Fruit fly (Drosophila melanogaster) whole organism, embryonic: Measurements from ENCODE around the gene Mcm5.

Experiments used
- C15 ChIP-seq: fragments of 200-800 bp; sonication (Bioruptor generic); IDR thresholded peaks from 3 replicates; pipeline ENCODE4 v1.3.6; 2022; ENCODE audit warnings: missing biosample characterization, missing genetic modification characterization
- CG10274 ChIP-seq: fragments of 200-800 bp; sonication (Bioruptor generic); optimal IDR thresholded peaks from 3 replicates; lab custom pipeline; 2017; ENCODE audit warnings: missing biosample characterization, mild to moderate bottlenecking, missing genetic modification characterization
- CG10654 ChIP-seq: fragments of 200-800 bp; sonication (Bioruptor generic); optimal IDR thresholded peaks from 2 replicates; lab custom pipeline; 2016; ENCODE audit warnings: missing biosample characterization, missing genetic modification characterization
- CG11695 ChIP-seq: fragments of 200-800 bp; sonication (Bioruptor generic); IDR thresholded peaks from 3 replicates; pipeline ENCODE4 v1.3.6; 2022; ENCODE audit warnings: missing biosample characterization, missing genetic modification characterization
- CG12744 ChIP-seq: fragments of 200-800 bp; sonication (Bioruptor generic); optimal IDR thresholded peaks from 2 replicates; lab custom pipeline; 2016; ENCODE audit warnings: missing biosample characterization, missing genetic modification characterization
- CG12769 ChIP-seq: fragments of 200-800 bp; sonication (Bioruptor generic); optimal IDR thresholded peaks from 2 replicates; lab custom pipeline; 2019; ENCODE audit warnings: missing biosample characterization, mild to moderate bottlenecking, missing genetic modification characterization, moderate library complexity
- CG14050 ChIP-seq: fragments of 200-800 bp; sonication (Bioruptor generic); IDR thresholded peaks from 3 replicates; pipeline ENCODE4 v1.3.6; 2022; ENCODE audit warnings: missing biosample characterization, missing genetic modification characterization
- CG14667 ChIP-seq: fragments of 200-800 bp; sonication (Bioruptor generic); IDR thresholded peaks from 2 replicates; pipeline ENCODE4 v1.3.6; 2022; ENCODE audit warnings: missing biosample characterization, missing genetic modification characterization
- CG14710 ChIP-seq: fragments of 200-800 bp; sonication (Bioruptor generic); optimal IDR thresholded peaks from 3 replicates; lab custom pipeline; 2019; ENCODE audit warnings: missing biosample characterization, mild to moderate bottlenecking, missing genetic modification characterization, moderate library complexity
- CG15479 ChIP-seq: fragments of 200-800 bp; sonication (Bioruptor generic); optimal IDR thresholded peaks from 3 replicates; lab custom pipeline; 2019; ENCODE audit warnings: missing biosample characterization, mild to moderate bottlenecking, missing genetic modification characterization, moderate library complexity
- CG1792 ChIP-seq: fragments of 200-800 bp; sonication (Bioruptor generic); optimal IDR thresholded peaks from 2 replicates; lab custom pipeline; 2016; ENCODE audit warnings: missing biosample characterization, missing genetic modification characterization
- CG18764 ChIP-seq: fragments of 200-800 bp; sonication (Bioruptor generic); optimal IDR thresholded peaks from 3 replicates; lab custom pipeline; 2016; ENCODE audit warnings: missing biosample characterization, missing genetic modification characterization
- CG2199 ChIP-seq: fragments of 200-800 bp; sonication (Bioruptor generic); IDR thresholded peaks from 3 replicates; pipeline ENCODE4 v1.3.6; 2022; ENCODE audit warnings: missing biosample characterization, missing genetic modification characterization
- CG31365 ChIP-seq: fragments of 200-800 bp; sonication (Bioruptor generic); optimal IDR thresholded peaks from 2 replicates; lab custom pipeline; 2018; ENCODE audit warnings: missing biosample characterization, mild to moderate bottlenecking, missing genetic modification characterization
- CG3407 ChIP-seq: fragments of 200-800 bp; sonication (Bioruptor generic); optimal IDR thresholded peaks from 2 replicates; lab custom pipeline; 2018; ENCODE audit warnings: missing biosample characterization, mild to moderate bottlenecking, missing genetic modification characterization
- CG34224 ChIP-seq: fragments of 200-800 bp; sonication (Bioruptor generic); IDR thresholded peaks from 3 replicates; pipeline ENCODE4 v1.3.6; 2022; ENCODE audit warnings: missing biosample characterization, missing genetic modification characterization; ENCODE audit not compliant: partially characterized antibody
- CG5180 ChIP-seq: fragments of 200-800 bp; sonication (Bioruptor generic); optimal IDR thresholded peaks from 3 replicates; lab custom pipeline; 2017; ENCODE audit warnings: missing biosample characterization, missing genetic modification characterization, mild to moderate bottlenecking, moderate library complexity, missing genetic modification reagents
- CG6654 ChIP-seq: fragments of 200-800 bp; sonication (Bioruptor generic); optimal IDR thresholded peaks from 2 replicates; lab custom pipeline; 2017; ENCODE audit warnings: missing biosample characterization, mild to moderate bottlenecking, missing genetic modification characterization
- CG9437 ChIP-seq: fragments of 200-800 bp; sonication (Bioruptor generic); optimal IDR thresholded peaks from 2 replicates; lab custom pipeline; 2018; ENCODE audit warnings: missing biosample characterization, mild to moderate bottlenecking, missing genetic modification characterization
- D ChIP-seq, 2 experiments: fragments of 200-800 bp in 1 of 2; fragments of >200 bp in 1 of 2; sonication (Bioruptor generic) in 1 of 2; optimal IDR thresholded peaks; 2 replicates in 1 of 2; 3 replicates in 1 of 2; lab custom pipeline; 2017; ENCODE audit warnings: mild to moderate bottlenecking in 1 of 2, missing biosample characterization in 1 of 2, missing genetic modification characterization in 1 of 2, missing genetic modification reagents in 1 of 2
- Ets65A ChIP-seq: fragments of 200-800 bp; sonication (Bioruptor generic); peaks from one replicate; lab custom pipeline; 2016; ENCODE audit warnings: missing biosample characterization, missing genetic modification characterization
- GATAe ChIP-seq: fragments of 200-800 bp; sonication (Bioruptor generic); conservative IDR thresholded peaks from 2 replicates; pipeline ENCODE4 v1.3.6; 2022; ENCODE audit warnings: missing biosample characterization, missing genetic modification characterization
- HLH54F ChIP-seq: fragments of 200-800 bp; sonication (Bioruptor generic); optimal IDR thresholded peaks from 3 replicates; lab custom pipeline; 2016; ENCODE audit warnings: missing biosample characterization, missing genetic modification characterization
- Hr78 ChIP-seq, 2 experiments: fragments of 200-800 bp in 1 of 2; fragments of >200 bp in 1 of 2; sonication (Bioruptor generic) in 1 of 2; optimal IDR thresholded peaks; 2 replicates each; lab custom pipeline; 2017 to 2019; ENCODE audit warnings: missing biosample characterization in 2 of 2, missing genetic modification characterization in 2 of 2, mild to moderate bottlenecking in 1 of 2, moderate library complexity in 1 of 2
- Mad ChIP-seq: fragments of 200-800 bp; sonication (Bioruptor generic); optimal IDR thresholded peaks from 2 replicates; lab custom pipeline; 2016; ENCODE audit warnings: missing biosample characterization, missing genetic modification characterization
- Pdp1 ChIP-seq, 2 experiments: fragments of 200-800 bp; sonication (Bioruptor generic); optimal IDR thresholded peaks; 3 replicates each; lab custom pipeline; 2016; ENCODE audit warnings: missing biosample characterization in 2 of 2, missing genetic modification characterization in 2 of 2, mild to moderate bottlenecking in 1 of 2, moderate library complexity in 1 of 2
- Rx ChIP-seq: fragments of 200-800 bp; sonication (Bioruptor generic); IDR thresholded peaks from 2 replicates; pipeline ENCODE4 v1.3.6; 2022; ENCODE audit warnings: missing biosample characterization, missing genetic modification characterization
- Trl ChIP-seq, 3 experiments: fragments of >200 bp in 2 of 3; fragments of 200-800 bp in 1 of 3; sonication (Bioruptor generic) in 1 of 3; optimal IDR thresholded peaks; 2 replicates in 1 of 3; 3 replicates in 2 of 3; lab custom pipeline; 2016 to 2017; ENCODE audit warnings: missing biosample characterization in 1 of 3, missing genetic modification characterization in 1 of 3
- bbx ChIP-seq: fragments of 200-800 bp; sonication (Bioruptor generic); IDR thresholded peaks from 2 replicates; pipeline ENCODE4 v1.3.6; 2022; ENCODE audit warnings: missing biosample characterization, missing genetic modification characterization; ENCODE audit not compliant: partially characterized antibody
- ftz-f1 ChIP-seq: fragments of 200-800 bp; sonication (Bioruptor generic); optimal IDR thresholded peaks from 2 replicates; lab custom pipeline; 2016; ENCODE audit warnings: missing biosample characterization, missing genetic modification characterization
- gfzf ChIP-seq: fragments of 200-800 bp; sonication (Bioruptor generic); optimal IDR thresholded peaks from 2 replicates; lab custom pipeline; 2016; ENCODE audit warnings: missing biosample characterization, mild to moderate bottlenecking, missing genetic modification characterization, moderate library complexity
- nau ChIP-seq: fragments of 200-800 bp; sonication (Bioruptor generic); optimal IDR thresholded peaks from 3 replicates; lab custom pipeline; 2017; ENCODE audit warnings: missing biosample characterization, mild to moderate bottlenecking, missing genetic modification characterization, missing genetic modification reagents
- prd ChIP-seq, 3 experiments: fragments of >200 bp in 2 of 3; fragments of 200-800 bp in 1 of 3; sonication (Bioruptor generic) in 1 of 3; optimal IDR thresholded peaks in 2 of 3; IDR thresholded peaks in 1 of 3; 2 replicates in 2 of 3; 3 replicates in 1 of 3; pipeline versions ENCODE4 v1.3.6 to Lab custom; 2017 to 2022; ENCODE audit warnings: missing biosample characterization in 1 of 3, missing genetic modification characterization in 1 of 3
- sd ChIP-seq: fragments of 200-800 bp; sonication (Bioruptor generic); optimal IDR thresholded peaks from 3 replicates; lab custom pipeline; 2018; ENCODE audit warnings: missing biosample characterization, mild to moderate bottlenecking, missing genetic modification characterization, moderate library complexity
- sr ChIP-seq: fragments of 200-800 bp; sonication (Bioruptor generic); IDR thresholded peaks from 3 replicates; pipeline ENCODE4 v1.3.6; 2022; ENCODE audit warnings: missing biosample characterization, missing genetic modification characterization
- unpg ChIP-seq: fragments of 200-800 bp; sonication (Bioruptor generic); optimal IDR thresholded peaks from 3 replicates; lab custom pipeline; 2018; ENCODE audit warnings: missing biosample characterization, mild to moderate bottlenecking, missing genetic modification characterization, moderate library complexity
- wdn ChIP-seq: fragments of 200-800 bp; sonication (Bioruptor generic); IDR thresholded peaks from 2 replicates; pipeline ENCODE4 v1.3.6; 2022; ENCODE audit warnings: missing biosample characterization, missing genetic modification characterization
- wor ChIP-seq: fragments of 200-800 bp; sonication (Bioruptor generic); IDR thresholded peaks from 2 replicates; pipeline ENCODE4 v1.3.6; 2022; ENCODE audit warnings: missing biosample characterization, missing genetic modification characterization
- zen ChIP-seq: fragments of 200-800 bp; sonication (Bioruptor generic); optimal IDR thresholded peaks from 3 replicates; lab custom pipeline; 2018; ENCODE audit warnings: missing biosample characterization, mild to moderate bottlenecking, missing genetic modification characterization, moderate library complexity

Gene Mcm5

DNA sequence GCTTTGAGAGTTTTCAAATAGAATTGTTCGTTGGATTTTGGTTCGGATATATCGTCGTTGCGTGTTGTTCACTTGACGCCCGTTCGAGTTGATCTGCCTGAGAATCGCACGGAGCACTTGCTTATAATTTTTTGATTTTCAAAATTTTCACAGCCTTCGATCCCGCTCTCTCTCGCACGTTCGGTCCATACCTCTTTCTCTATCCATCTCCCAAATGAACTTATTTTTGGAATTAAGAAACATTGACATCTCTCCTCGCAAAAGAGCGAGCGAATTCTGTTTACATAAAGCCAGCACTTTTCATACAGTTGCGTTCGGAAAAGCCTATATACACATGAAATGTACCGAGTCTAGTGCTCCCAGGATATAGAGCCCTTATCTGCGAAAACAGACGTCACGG, 11.1 kb upstream of the Mcm5 start, which contains the start of the genes CG45076, CG45078 and fau:
CG45076 (minus strand) TSS at position 101 of the 400 bp plus-strand sequence.
CG45078 (minus strand) TSS at position 101 of the 400 bp plus-strand sequence.
fau (minus strand) TSS at position 101 of the 400 bp plus-strand sequence.
- TF ChIP-seq C15: 0 out of 3 replicates have a peak, but pooled peaks have one; percentile 52
- 0 out of 3 replicates have a peak, but pooled peaks have one; percentile 27 for TF ChIP-seq CG34224
- no peak for TF ChIP-seq CG12744
- TF ChIP-seq CG11695 (GFP tag; lab: Robert Waterston, UW): 0 out of 3 replicates have a peak, but pooled peaks have one; percentile 7
- no peak for TF ChIP-seq nau
- TF ChIP-seq Pdp1 (GFP tag; optimal IDR thresholded peaks at IDR 0.05; lab: Kevin White, UChicago): peak in 1 of 2 experiments; percentile 47
- peak; percentile 33 for TF ChIP-seq CG12769 (tag; lab: Kevin White, UChicago)
- peak in 1 of 2 experiments; percentile 42 for TF ChIP-seq Trl (optimal IDR thresholded peaks at IDR 0.05; lab: Kevin White, UChicago)
- TF ChIP-seq Trl (GFP tag; optimal IDR thresholded peaks at IDR 0.05; lab: Kevin White, UChicago): no peak
- TF ChIP-seq CG2199 (GFP tag; lab: Robert Waterston, UW): 0 out of 3 replicates have a peak, but pooled peaks have one; percentile 11
- TF ChIP-seq Hr78 (GFP tag; optimal IDR thresholded peaks at IDR 0.05; lab: Kevin White, UChicago): no peak
- TF ChIP-seq, all 482 proteins: peak for 7

DNA sequence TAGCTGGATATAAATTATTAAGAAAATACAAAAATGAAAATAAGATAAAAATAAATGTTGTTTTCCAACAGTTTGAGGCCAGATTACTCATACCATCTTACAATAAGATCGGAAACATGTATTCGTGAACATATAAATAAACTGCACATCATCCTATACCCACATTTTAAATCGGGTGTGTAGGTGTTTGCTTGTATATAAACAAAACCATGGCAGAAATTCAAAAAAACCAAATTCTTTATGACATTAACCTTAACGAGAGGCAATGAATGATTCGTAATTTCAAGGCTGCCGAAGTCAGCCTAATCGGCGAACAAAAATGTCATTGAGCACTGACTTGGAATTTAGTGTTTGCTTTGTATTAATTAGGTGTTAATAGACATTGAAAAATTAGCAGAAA, 10.2 kb upstream of the Mcm5 start:
- peak; percentile 38 for TF ChIP-seq ftz-f1 (GFP tag; lab: Kevin White, UChicago)
- TF ChIP-seq CG3407 (GFP tag; lab: Kevin White, UChicago): no peak
- peak; percentile 83; the same call in 2 of the 3 replicates for TF ChIP-seq sr (GFP tag; lab: Robert Waterston, UW)
- TF ChIP-seq sd (tag; lab: Kevin White, UChicago): peak; percentile 90
- TF ChIP-seq, all 482 proteins: peak for 3

DNA sequence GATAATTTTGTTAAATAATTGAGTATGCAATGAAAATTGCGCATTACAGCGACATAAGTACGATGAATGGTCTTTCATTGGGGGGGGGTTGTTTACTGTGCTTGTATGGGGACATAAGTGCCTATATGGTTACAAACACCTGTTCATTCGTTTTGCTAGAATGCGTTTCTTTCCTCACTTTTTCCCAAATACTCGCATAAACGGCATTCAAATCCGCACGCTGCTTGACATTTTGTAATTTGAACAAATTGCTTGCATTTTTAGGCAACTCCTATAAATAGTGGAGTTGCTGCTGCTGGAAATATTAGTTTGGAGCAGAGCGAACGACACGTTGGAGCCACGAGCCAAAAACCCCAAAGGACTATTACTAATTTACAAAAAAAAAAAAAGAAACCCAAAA, 9.1 kb upstream of the Mcm5 start, which contains the start of gene Desi:
Desi (plus strand) TSS at position 301 of the 400 bp plus-strand sequence.
- TF ChIP-seq CG15479 (GFP tag; lab: Kevin White, UChicago): no peak
- TF ChIP-seq CG31365 (tag; lab: Kevin White, UChicago): no peak
- TF ChIP-seq wor (GFP tag; lab: Robert Waterston, UW): no peak
- no peak for TF ChIP-seq CG1792 (GFP tag; lab: Kevin White, UChicago)
- no peak for TF ChIP-seq CG18764 (GFP tag; lab: Kevin White, UChicago)

DNA sequence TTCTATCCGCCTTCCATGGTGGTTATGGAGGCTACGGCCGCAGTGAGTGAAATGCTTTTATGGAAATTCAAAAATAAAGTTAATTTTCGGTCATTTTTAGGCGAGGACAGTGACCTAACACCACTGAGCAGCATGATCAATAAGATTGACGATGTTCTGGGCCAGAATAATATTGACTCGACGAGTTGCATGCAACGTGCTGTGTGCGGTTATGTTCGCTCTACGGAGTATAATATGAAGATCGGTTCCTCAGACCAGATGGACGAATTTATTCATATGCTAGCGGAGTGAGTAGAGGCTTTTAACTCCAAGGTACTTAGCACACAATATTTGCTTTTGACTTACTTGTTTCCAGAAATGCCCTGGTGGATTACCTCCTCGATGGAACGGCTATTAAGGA, 8.2 kb upstream of the Mcm5 start:
- TF ChIP-seq wdn: no peak
- no peak for TF ChIP-seq Mad (GFP tag; lab: Kevin White, UChicago)
- peak; percentile 69 for TF ChIP-seq Ets65A (GFP tag; lab: Kevin White, UChicago)
- peak; percentile 67 for TF ChIP-seq CG5180 (GFP tag; lab: Kevin White, UChicago)
- TF ChIP-seq, all 482 proteins: peak for 2

DNA sequence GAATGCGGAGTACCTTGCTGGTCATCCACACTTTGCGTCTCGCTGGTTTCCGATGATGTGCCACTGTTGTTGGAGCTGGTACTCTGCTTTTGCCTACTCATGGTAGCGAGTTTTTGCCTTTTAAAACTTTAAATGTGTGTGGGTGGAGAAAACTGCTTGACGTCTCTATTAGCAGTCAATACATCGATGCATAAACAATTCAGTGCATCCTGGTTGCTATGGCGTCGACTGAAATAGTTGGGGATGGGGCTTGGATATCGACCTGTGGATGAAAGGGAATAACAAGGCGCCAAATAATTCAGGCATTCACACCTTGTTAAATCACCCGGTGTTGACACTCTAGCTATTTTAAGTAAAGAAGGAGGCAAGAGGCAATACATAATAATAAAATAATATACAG, 6.2 kb upstream of the Mcm5 start, which contains the start of gene CG42633:
CG42633 (minus strand) TSS at position 101 of the 400 bp plus-strand sequence.
- no peak for TF ChIP-seq CG14710
- no peak for TF ChIP-seq CG10274 (GFP tag; lab: Kevin White, UChicago)
- TF ChIP-seq CG14050 (GFP tag; lab: Robert Waterston, UW): no peak
- no peak for TF ChIP-seq GATAe (GFP tag; lab: Robert Waterston, UW)
- TF ChIP-seq unpg (GFP tag; lab: Kevin White, UChicago): no peak
- TF ChIP-seq CG6654 (GFP tag; lab: Kevin White, UChicago): no peak

DNA sequence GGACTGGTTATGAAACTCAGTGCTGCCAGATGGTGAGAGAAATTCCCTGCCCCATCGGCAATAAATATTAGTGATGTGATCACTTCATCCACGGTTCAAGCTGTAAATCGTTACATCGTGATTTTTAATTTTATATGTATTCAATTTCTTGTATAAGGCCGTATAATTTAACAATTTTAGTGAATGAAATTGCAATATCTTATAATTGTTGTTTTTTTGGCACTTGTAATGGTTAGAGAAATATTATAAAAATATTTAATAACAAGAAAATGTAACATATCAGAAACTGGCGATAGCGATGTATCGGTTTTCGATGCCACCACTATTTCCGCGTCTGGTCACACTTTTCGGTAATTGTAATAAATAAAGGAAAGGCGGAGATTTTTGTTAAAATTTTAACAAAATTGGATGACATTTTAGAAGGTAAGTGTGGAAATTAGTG, 4.2 kb upstream of the Mcm5 start, which contains the start of the genes mRpL37 and Rbp1:
mRpL37 (minus strand) TSS at position 35 of the 442 bp plus-strand sequence.
Rbp1 (plus strand) TSS at position 326 of the 442 bp plus-strand sequence.
- peak; percentile 65 for TF ChIP-seq CG10654 (GFP tag; lab: Kevin White, UChicago)
- TF ChIP-seq zen (tag; lab: Kevin White, UChicago): peak; percentile 71
- no peak for TF ChIP-seq D (optimal IDR thresholded peaks at IDR 0.05; lab: Kevin White, UChicago)
- TF ChIP-seq D (GFP tag; optimal IDR thresholded peaks at IDR 0.05; lab: Kevin White, UChicago): peak; percentile 62
- no peak; the same call in 1 of the 2 replicates for TF ChIP-seq Rx
- peak; percentile 58 for TF ChIP-seq CG9437 (GFP tag; lab: Kevin White, UChicago)
- TF ChIP-seq HLH54F (GFP tag; lab: Kevin White, UChicago): peak; percentile 66
- TF ChIP-seq prd (optimal IDR thresholded peaks at IDR 0.05; lab: Kevin White, UChicago): no peak
- peak; percentile 90 for TF ChIP-seq prd (GFP tag; IDR thresholded peaks at IDR 0.05; lab: Robert Waterston, UW)
- peak; percentile 56 for TF ChIP-seq bbx
- TF ChIP-seq gfzf (GFP tag; lab: Kevin White, UChicago): peak; percentile 42
- peak; percentile 48 for TF ChIP-seq CG14667 (GFP tag; lab: Robert Waterston, UW)
